Worm (Caenorhabditis elegans): Measurements from ENCODE around the gene klp-18.

DNA sequence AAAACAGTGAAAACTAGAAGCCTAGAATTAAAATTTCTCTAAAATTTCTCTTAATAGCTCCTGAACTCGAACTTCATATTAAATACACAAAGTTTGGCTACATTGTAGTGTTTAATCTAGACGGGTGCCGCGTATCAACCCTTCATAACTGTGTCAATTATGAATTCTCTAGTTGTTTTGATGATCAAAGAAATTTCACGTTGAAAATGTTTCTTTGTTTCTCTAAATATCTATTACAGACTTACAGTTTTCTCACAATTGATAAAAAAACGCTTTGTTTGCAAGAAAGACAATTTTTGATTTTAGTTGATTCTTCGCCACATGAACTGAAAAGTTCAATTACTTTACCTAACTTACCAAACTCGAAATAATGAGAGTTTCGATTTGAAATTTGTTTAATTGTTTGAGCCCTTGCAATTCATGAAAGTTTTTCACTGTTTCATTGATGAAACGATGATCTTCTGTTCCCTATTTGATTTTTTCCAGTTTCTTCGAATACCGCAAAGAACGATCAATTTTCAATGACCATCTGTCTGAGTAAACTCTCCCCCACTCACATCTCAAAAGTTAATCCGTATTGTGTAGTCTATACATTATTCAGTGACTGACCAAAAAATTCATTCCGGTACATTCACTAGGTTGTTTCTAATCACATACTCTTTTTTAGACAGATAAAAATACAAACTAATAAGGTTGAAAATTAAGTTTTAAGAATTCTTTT is 6.8 kb downstream of the klp-18 start:
- TF ChIP-seq nhr-237 (tag; optimal IDR thresholded peaks at IDR 0.05) (no peak), pha-4 (tag; optimal IDR thresholded peaks at IDR 0.05) (no peak), sptf-1 (tag; optimal IDR thresholded peaks at IDR 0.05) (no peak), M03D4.4 (tag; optimal IDR thresholded peaks at IDR 0.05) (no peak), blmp-1 (tag; optimal IDR thresholded peaks at IDR 0.05) (no peak), nhr-28 (tag; optimal IDR thresholded peaks at IDR 0.05) (no peak), nhr-12 (tag; optimal IDR thresholded peaks at IDR 0.05) (no peak), sem-2 (GFP tag; optimal IDR thresholded peaks at IDR 0.05) (no peak), lin-13 (tag; optimal IDR thresholded peaks at IDR 0.05) (no peak), ceh-83 (GFP tag; optimal IDR thresholded peaks at IDR 0.05) (no peak), elt-3 (tag; optimal IDR thresholded peaks at IDR 0.05) (no peak), mep-1 (tag; optimal IDR thresholded peaks at IDR 0.05) (no peak), snpc-4 (tag; optimal IDR thresholded peaks at IDR 0.05) (no peak)
